Worm (Caenorhabditis elegans): ENCODE results near the gene acl-3.

DNA sequence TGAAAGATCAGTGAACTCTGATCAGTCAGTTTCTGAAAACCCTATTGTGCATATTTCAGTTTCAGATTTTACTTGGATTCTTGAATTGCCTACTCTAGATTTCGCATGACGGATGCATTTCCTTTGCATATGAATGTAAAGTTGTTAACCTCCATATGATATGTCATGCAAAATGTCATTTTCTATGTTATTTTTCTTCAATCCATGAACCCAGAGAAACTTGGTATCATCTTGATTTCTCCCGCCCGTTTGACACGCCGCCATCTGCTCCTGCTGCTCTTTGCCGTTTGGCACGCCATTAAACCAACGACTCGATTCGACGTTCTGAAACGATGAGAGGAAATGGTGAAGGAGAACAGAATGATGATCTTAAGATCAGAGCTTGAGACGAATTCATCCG is 1.5 kb downstream of the acl-3 start:
- TF ChIP-seq egrh-3 (GFP tag; IDR thresholded peaks at IDR 0.05) (no peak), lsl-1 (GFP tag; optimal IDR thresholded peaks at IDR 0.05) (no peak), efl-1 (GFP tag; optimal IDR thresholded peaks at IDR 0.05) (no peak), F57C9.4 (tag; optimal IDR thresholded peaks at IDR 0.05) (no peak), atf-7 (tag; optimal IDR thresholded peaks at IDR 0.05) (no peak), rec-8 (tag; optimal IDR thresholded peaks at IDR 0.05) (no peak), akir-1 (GFP tag; optimal IDR thresholded peaks at IDR 0.05) (no peak), K11D2.4 (GFP tag; IDR thresholded peaks at IDR 0.05) (no peak), ceh-58 (GFP tag; IDR thresholded peaks at IDR 0.05) (no peak), F55B11.4 (tag; optimal IDR thresholded peaks at IDR 0.05; ENCODE audit: borderline replicate concordance, insufficient read depth) (no peak), ccch-3 (GFP tag; optimal IDR thresholded peaks at IDR 0.05) (no peak), Y67H2A.10 (GFP tag; conservative IDR thresholded peaks at IDR 0.05) (no peak), dpff-1 (tag; optimal IDR thresholded peaks at IDR 0.05) (no peak)
